Worm (Caenorhabditis elegans): Measurements from ENCODE around the gene K07C11.8.

The K07C11.8 gene

DNA sequence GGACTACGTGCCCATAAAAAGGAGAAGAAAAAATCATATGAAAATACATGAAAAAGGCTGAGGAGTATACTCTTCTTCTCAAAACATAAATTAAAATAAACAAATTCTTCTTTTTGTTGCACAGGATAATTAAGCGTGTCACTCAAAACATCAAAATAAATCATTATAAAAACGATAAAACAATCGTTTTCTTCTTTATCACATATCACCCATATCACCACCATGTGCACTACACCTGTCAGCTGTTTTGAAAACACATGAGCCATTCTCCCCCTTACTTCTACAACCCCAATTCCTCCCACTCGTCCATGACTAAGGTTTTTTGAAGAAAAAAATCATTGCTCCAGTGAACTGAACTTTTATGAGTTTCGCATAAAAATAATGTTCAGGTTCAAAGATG lies 34.8 kb upstream of the K07C11.8 start:
- TF ChIP-seq ztf-29 (GFP tag; IDR thresholded peaks at IDR 0.05) (no peak), ref-1 (GFP tag; conservative IDR thresholded peaks at IDR 0.05) (no peak), T22C8.4 (GFP tag; IDR thresholded peaks at IDR 0.05) (no peak), ztf-23 (GFP tag; IDR thresholded peaks at IDR 0.05) (no peak), tab-1 (GFP tag; IDR thresholded peaks at IDR 0.05) (no peak), flt-1 (GFP tag; IDR thresholded peaks at IDR 0.05) (no peak), med-1 (GFP tag; optimal IDR thresholded peaks at IDR 0.05; ENCODE audit: insufficient read depth) (no peak), klf-2 (GFP tag; conservative IDR thresholded peaks at IDR 0.05) (no peak), cog-1 (tag; optimal IDR thresholded peaks at IDR 0.05) (no peak)

DNA sequence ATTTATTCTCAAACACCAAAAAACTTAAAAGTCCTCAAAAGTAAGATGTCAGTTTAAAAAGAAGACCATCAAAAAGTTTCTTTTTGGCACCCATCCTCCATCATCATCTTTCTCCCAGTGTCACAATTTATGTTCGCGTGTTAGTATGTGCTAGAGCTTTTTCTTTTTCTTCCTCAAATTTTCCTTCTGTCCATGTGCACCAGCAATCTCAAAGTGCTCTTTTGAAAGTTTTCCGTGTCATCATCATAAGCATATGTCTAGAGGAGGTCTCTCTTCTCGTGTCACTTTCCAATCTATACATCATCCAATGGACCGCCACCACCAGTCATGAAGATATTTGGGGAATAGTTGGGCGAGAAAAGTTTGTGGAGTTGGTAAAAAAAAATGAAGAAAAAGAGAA lies 33.4 kb upstream of the K07C11.8 start:
- TF ChIP-seq flt-1 (GFP tag; IDR thresholded peaks at IDR 0.05) = no peak
- TF ChIP-seq cog-1 (tag; optimal IDR thresholded peaks at IDR 0.05) = no peak
- TF ChIP-seq ztf-23 (GFP tag; IDR thresholded peaks at IDR 0.05) = no peak
- no peak for TF ChIP-seq ref-1 (GFP tag; conservative IDR thresholded peaks at IDR 0.05)
- TF ChIP-seq ztf-29 (GFP tag; IDR thresholded peaks at IDR 0.05) = no peak
- no peak for TF ChIP-seq T22C8.4 (GFP tag; IDR thresholded peaks at IDR 0.05)
- no peak for TF ChIP-seq klf-2 (GFP tag; conservative IDR thresholded peaks at IDR 0.05)
- TF ChIP-seq med-1 (GFP tag; optimal IDR thresholded peaks at IDR 0.05; ENCODE audit: insufficient read depth) = no peak
- no peak for TF ChIP-seq tab-1 (GFP tag; IDR thresholded peaks at IDR 0.05)

DNA sequence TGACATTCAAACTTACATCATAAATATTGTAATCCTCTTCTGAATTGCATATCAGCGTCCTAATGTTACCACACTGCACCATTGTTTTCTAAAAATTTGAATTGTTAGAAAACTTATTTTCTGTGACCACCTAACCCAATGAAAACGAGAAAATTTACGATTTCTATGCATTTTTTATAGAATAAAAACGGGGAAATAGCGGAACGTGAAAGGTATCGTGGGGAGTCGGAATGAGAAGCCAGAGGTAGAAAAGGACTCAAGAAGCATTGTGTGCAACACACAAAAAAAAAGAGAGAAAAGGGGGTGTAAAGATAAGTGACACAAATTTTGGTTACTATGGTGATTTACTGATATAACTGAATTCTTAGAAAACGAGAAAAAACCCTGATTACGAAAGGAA lies 32.5 kb upstream of the K07C11.8 start, which contains the start of gene C16D9.6:
Gene C16D9.6, minus strand, starts transcription at position 101 of the 400 bp plus-strand sequence.
- TF ChIP-seq ref-1 (GFP tag; conservative IDR thresholded peaks at IDR 0.05) (no peak), med-1 (GFP tag; optimal IDR thresholded peaks at IDR 0.05; ENCODE audit: insufficient read depth) (no peak), klf-2 (GFP tag; conservative IDR thresholded peaks at IDR 0.05) (no peak), ztf-23 (GFP tag; IDR thresholded peaks at IDR 0.05) (no peak), T22C8.4 (GFP tag; IDR thresholded peaks at IDR 0.05) (no peak), flt-1 (GFP tag; IDR thresholded peaks at IDR 0.05) (no peak), tab-1 (GFP tag; IDR thresholded peaks at IDR 0.05) (no peak), cog-1 (tag; optimal IDR thresholded peaks at IDR 0.05) (no peak), ztf-29 (GFP tag; IDR thresholded peaks at IDR 0.05) (no peak)

DNA sequence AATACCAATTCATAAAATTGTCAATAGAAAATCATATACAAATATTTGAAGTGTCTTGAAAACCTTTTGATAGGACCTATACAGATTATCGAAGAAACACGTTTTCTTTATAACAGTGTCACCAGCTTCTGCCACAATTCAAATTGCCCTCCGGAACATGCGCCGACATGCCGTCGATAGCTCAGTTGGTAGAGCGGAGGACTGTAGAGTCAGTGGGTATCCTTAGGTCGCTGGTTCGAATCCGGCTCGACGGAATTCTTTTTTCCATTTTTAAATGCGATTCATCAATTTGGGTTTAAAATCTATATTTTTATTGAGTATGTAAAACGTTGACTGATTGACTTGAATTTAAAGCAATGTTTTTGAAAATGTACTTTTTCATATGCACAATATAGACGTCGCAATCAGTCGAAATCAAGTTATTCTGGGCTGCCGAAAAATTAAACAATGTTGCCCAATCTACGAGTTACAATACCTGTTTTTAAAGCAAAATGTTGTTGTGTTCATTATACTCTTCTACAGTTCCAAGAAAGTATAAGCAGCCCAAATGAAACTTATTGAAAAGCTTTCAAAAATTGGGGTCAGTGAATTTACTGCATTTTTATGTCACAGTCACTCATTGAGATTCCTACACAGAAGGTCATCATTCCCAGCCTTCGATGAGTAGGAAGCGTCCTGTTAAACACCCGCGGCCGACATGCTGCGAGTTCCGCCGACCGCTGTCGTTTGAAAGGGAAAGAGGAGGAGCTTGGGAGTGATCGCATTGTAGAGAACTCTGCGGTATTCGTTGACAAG lies 29.8 kb upstream of the K07C11.8 start:
- no peak for TF ChIP-seq med-1 (GFP tag; optimal IDR thresholded peaks at IDR 0.05; ENCODE audit: insufficient read depth)
- TF ChIP-seq flt-1 (GFP tag; IDR thresholded peaks at IDR 0.05) = 0 out of 2 replicates have a peak, but pooled peaks have one; percentile 36
- TF ChIP-seq ztf-29 (GFP tag; IDR thresholded peaks at IDR 0.05) = no peak

DNA sequence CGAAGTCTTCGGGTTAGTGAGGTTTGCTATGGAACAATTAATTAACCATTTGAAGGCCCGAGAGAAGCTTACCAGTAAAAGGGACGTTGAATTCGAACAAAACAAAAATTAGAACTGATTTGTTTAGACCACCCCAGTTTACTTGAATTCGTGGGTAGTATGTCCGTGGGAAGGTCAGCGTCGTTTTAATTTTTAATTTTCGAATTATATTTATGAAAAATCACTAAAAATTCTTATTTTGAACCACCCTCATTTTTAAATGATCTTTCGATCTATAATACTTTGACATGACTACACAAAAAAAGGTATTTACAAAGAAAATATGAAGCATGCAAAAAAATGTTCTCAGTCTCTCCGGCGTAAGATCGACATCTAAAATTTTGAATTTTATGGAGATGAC lies 27.8 kb upstream of the K07C11.8 start, which contains the start of gene C16D9.5:
Gene C16D9.5, minus strand, starts transcription at position 101 of the 400 bp plus-strand sequence.
- TF ChIP-seq cog-1 (tag; optimal IDR thresholded peaks at IDR 0.05) (no peak), ref-1 (GFP tag; conservative IDR thresholded peaks at IDR 0.05) (no peak), med-1 (GFP tag; optimal IDR thresholded peaks at IDR 0.05; ENCODE audit: insufficient read depth) (no peak), flt-1 (GFP tag; IDR thresholded peaks at IDR 0.05) (no peak), T22C8.4 (GFP tag; IDR thresholded peaks at IDR 0.05) (no peak), ztf-29 (GFP tag; IDR thresholded peaks at IDR 0.05) (no peak), tab-1 (GFP tag; IDR thresholded peaks at IDR 0.05) (no peak), klf-2 (GFP tag; conservative IDR thresholded peaks at IDR 0.05) (no peak), ztf-23 (GFP tag; IDR thresholded peaks at IDR 0.05) (no peak)

DNA sequence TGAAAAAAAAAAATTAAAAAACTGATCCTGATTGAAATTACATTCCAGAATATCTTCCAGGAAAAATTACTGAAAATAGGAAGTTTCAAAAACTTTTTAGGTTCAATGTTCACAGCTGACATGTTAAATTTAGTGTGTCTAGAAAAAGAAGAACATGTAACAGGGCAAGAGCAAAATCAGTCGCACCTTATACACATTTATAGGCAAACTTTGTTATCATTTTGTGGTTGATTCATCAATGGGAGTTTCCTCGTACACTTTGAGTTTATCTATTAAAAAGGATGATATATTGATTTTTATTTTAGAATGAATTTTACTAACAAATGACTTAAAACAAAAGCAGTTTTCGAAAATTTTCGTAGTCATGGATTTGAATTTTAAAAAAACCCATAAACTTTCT lies 25.5 kb upstream of the K07C11.8 start:
- TF ChIP-seq T22C8.4 (GFP tag; IDR thresholded peaks at IDR 0.05) (no peak), med-1 (GFP tag; optimal IDR thresholded peaks at IDR 0.05; ENCODE audit: insufficient read depth) (no peak), klf-2 (GFP tag; conservative IDR thresholded peaks at IDR 0.05) (no peak), cog-1 (tag; optimal IDR thresholded peaks at IDR 0.05) (no peak), ref-1 (GFP tag; conservative IDR thresholded peaks at IDR 0.05) (no peak), flt-1 (GFP tag; IDR thresholded peaks at IDR 0.05) (no peak), tab-1 (GFP tag; IDR thresholded peaks at IDR 0.05) (no peak), ztf-29 (GFP tag; IDR thresholded peaks at IDR 0.05) (no peak), ztf-23 (GFP tag; IDR thresholded peaks at IDR 0.05) (no peak)

DNA sequence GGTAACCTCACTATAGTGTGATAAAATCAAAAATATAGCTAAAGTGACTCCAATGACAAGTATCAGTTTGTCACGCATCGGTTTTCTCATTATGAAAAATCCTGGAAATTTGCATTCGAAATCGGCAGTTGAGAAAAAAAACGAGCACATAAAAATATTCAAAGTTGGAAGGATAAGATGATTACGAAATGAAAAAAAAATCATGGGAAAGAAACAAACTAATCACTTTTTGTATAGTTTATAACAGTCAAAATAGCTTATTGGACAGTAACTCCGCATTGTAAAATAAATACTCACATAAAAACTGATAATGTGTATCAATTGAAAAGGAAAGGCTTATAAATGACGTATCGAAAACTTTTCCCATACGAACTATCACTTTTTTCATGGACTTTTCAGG lies 25.1 kb upstream of the K07C11.8 start, which contains the start of gene C16D9.4:
Gene C16D9.4, minus strand, starts transcription at position 101 of the 400 bp plus-strand sequence.
- TF ChIP-seq med-1 (GFP tag; optimal IDR thresholded peaks at IDR 0.05; ENCODE audit: insufficient read depth) (no peak), cog-1 (tag; optimal IDR thresholded peaks at IDR 0.05) (no peak), klf-2 (GFP tag; conservative IDR thresholded peaks at IDR 0.05) (no peak), ztf-29 (GFP tag; IDR thresholded peaks at IDR 0.05) (no peak), T22C8.4 (GFP tag; IDR thresholded peaks at IDR 0.05) (no peak), flt-1 (GFP tag; IDR thresholded peaks at IDR 0.05) (no peak), ref-1 (GFP tag; conservative IDR thresholded peaks at IDR 0.05) (no peak), tab-1 (GFP tag; IDR thresholded peaks at IDR 0.05) (no peak), ztf-23 (GFP tag; IDR thresholded peaks at IDR 0.05) (no peak)

DNA sequence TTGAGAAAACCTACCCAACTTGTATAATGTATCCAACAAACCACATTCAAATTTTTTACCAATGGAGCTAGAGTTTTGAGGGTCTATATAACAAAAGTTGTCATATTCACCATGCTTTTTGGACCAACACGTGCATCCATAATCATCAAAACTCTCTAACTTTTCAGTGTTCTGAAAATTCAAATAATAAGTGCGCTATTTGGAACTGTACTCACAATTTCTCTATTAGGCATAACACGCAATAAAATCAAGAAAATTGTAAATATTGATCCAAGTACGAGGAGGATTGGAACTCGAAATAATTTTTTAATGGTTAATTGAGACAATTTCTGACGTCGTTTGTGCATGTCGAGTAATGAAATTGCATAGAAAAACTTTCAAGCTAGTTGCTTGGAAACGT lies 22.2 kb upstream of the K07C11.8 start, which contains the start of gene C16D9.3:
Gene C16D9.3, minus strand, starts transcription at position 101 of the 400 bp plus-strand sequence.
- TF ChIP-seq ztf-23 (GFP tag; IDR thresholded peaks at IDR 0.05) = no peak
- no peak for TF ChIP-seq T22C8.4 (GFP tag; IDR thresholded peaks at IDR 0.05)
- TF ChIP-seq tab-1 (GFP tag; IDR thresholded peaks at IDR 0.05) = no peak
- TF ChIP-seq med-1 (GFP tag; optimal IDR thresholded peaks at IDR 0.05; ENCODE audit: insufficient read depth) = no peak
- TF ChIP-seq flt-1 (GFP tag; IDR thresholded peaks at IDR 0.05) = no peak
- no peak for TF ChIP-seq klf-2 (GFP tag; conservative IDR thresholded peaks at IDR 0.05)
- no peak for TF ChIP-seq cog-1 (tag; optimal IDR thresholded peaks at IDR 0.05)
- TF ChIP-seq ref-1 (GFP tag; conservative IDR thresholded peaks at IDR 0.05) = no peak
- no peak for TF ChIP-seq ztf-29 (GFP tag; IDR thresholded peaks at IDR 0.05)

DNA sequence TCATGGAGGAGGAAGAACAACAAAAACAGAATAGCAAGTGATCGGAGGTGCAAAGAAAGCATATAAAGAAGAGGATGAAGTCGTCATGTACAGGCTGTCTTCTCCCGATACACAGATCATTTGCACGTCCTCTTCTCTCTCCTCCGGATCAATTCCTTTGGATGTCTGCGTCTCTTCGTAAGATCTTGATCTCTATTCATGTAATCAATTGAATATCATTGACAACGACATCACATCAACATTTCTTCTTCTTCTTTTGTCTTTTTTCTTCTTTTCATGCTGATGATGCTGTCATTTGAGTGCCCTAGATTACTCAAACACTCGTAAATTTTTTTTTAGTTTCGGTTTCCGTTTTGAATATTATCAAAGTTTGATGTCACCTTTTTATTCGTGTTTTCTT lies 20.6 kb upstream of the K07C11.8 start, which contains the start of gene rol-3:
Gene rol-3, minus strand, starts transcription at position 120 of the 400 bp plus-strand sequence.
- no peak for TF ChIP-seq ref-1 (GFP tag; conservative IDR thresholded peaks at IDR 0.05)
- no peak for TF ChIP-seq ztf-29 (GFP tag; IDR thresholded peaks at IDR 0.05)
- TF ChIP-seq klf-2 (GFP tag; conservative IDR thresholded peaks at IDR 0.05) = no peak
- no peak for TF ChIP-seq ztf-23 (GFP tag; IDR thresholded peaks at IDR 0.05)
- TF ChIP-seq T22C8.4 (GFP tag; IDR thresholded peaks at IDR 0.05) = no peak
- TF ChIP-seq flt-1 (GFP tag; IDR thresholded peaks at IDR 0.05) = no peak
- TF ChIP-seq tab-1 (GFP tag; IDR thresholded peaks at IDR 0.05) = no peak
- TF ChIP-seq cog-1 (tag; optimal IDR thresholded peaks at IDR 0.05) = no peak
- no peak for TF ChIP-seq med-1 (GFP tag; optimal IDR thresholded peaks at IDR 0.05; ENCODE audit: insufficient read depth)
